Fruit fly (Drosophila melanogaster): ENCODE data around the gene pad.

pad gene

DNA sequence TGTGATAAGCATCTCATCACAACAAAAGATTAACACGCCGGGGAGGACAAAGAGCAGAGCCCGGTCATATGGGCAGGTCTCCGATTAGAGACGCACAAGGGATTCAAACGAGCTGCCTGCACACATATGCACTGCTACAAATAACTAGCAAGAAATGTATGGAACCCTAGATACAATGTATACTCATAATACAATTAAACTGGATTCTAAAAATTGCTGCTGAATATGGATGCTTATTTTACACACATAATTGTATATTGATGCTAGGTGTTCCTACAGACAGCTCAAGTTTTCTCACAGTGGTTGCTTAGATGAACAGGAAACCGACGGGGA is 5.1 kb upstream of the pad start (continued):
- TF ChIP-seq scrt (GFP tag; optimal IDR thresholded peaks at IDR 0.05) = no peak
- peak; percentile 53 for TF ChIP-seq CG2875 (GFP tag; optimal IDR thresholded peaks at IDR 0.05)
- TF ChIP-seq Kr (GFP tag; optimal IDR thresholded peaks at IDR 0.05) = peak; percentile 76
- peak; percentile 65 to 80 for TF ChIP-seq chif (GFP tag; optimal IDR thresholded peaks at IDR 0.05)
- TF ChIP-seq CG8765 (GFP tag; IDR thresholded peaks at IDR 0.05) = peak; percentile 79
- peak; percentile 40 for TF ChIP-seq CG12104 (GFP tag; optimal IDR thresholded peaks at IDR 0.05)
- TF ChIP-seq fru (optimal IDR thresholded peaks at IDR 0.05) = no peak
- peak; percentile 37 for TF ChIP-seq dmrt99B (tag; optimal IDR thresholded peaks at IDR 0.05)
- no peak for TF ChIP-seq fd64A (GFP tag; optimal IDR thresholded peaks at IDR 0.05)
- no peak for TF ChIP-seq lov (optimal IDR thresholded peaks at IDR 0.05)
- TF ChIP-seq lov (GFP tag; IDR thresholded peaks at IDR 0.05) = peak; percentile 46; the same call in 1 of the 3 replicates
- peak; percentile 74 for TF ChIP-seq CG2202 (tag; optimal IDR thresholded peaks at IDR 0.05)
- TF ChIP-seq Dip3 (GFP tag; optimal IDR thresholded peaks at IDR 0.05) = no peak
- TF ChIP-seq CG4730 (GFP tag; IDR thresholded peaks at IDR 0.05) = peak; percentile 28; the same call in 1 of the 2 replicates
- no peak for TF ChIP-seq CG11695 (GFP tag; IDR thresholded peaks at IDR 0.05)
- peak; percentile 87 for TF ChIP-seq CG4404 (GFP tag; IDR thresholded peaks at IDR 0.05)
- peak; percentile 55 for TF ChIP-seq CG9609 (GFP tag; optimal IDR thresholded peaks at IDR 0.05)
- no peak for TF ChIP-seq Meics (GFP tag; optimal IDR thresholded peaks at IDR 0.05)
- TF ChIP-seq ro (GFP tag; IDR thresholded peaks at IDR 0.05) = no peak
- no peak for TF ChIP-seq p53 (GFP tag; optimal IDR thresholded peaks at IDR 0.05)
- peak; percentile 74 for TF ChIP-seq Six4 (GFP tag; optimal IDR thresholded peaks at IDR 0.05)
- TF ChIP-seq onecut (GFP tag; IDR thresholded peaks at IDR 0.05) = no peak
- peak; percentile 35 for TF ChIP-seq CG18476 (GFP tag; optimal IDR thresholded peaks at IDR 0.05)
- TF ChIP-seq CG30431 (GFP tag; optimal IDR thresholded peaks at IDR 0.05) = peak; percentile 66
- TF ChIP-seq Oaz (GFP tag; IDR thresholded peaks at IDR 0.05) = no peak
- TF ChIP-seq CG6683 (GFP tag; optimal IDR thresholded peaks at IDR 0.05) = no peak
- TF ChIP-seq CG10147 (GFP tag; optimal IDR thresholded peaks at IDR 0.05) = no peak
- no peak for TF ChIP-seq CG15514 (GFP tag; optimal IDR thresholded peaks at IDR 0.05)
- no peak for TF ChIP-seq B-H2 (GFP tag; optimal IDR thresholded peaks at IDR 0.05)
- TF ChIP-seq Dref (GFP tag; IDR thresholded peaks at IDR 0.05) = no peak
- TF ChIP-seq stwl (tag; optimal IDR thresholded peaks at IDR 0.05) = peak; percentile 45
- no peak for TF ChIP-seq CG17912 (GFP tag; optimal IDR thresholded peaks at IDR 0.05)
- TF ChIP-seq ash1 (GFP tag; optimal IDR thresholded peaks at IDR 0.05) = no peak
- TF ChIP-seq CG11247 (GFP tag; IDR thresholded peaks at IDR 0.05) = no peak
- no peak for TF ChIP-seq her (GFP tag; optimal IDR thresholded peaks at IDR 0.05)
- TF ChIP-seq Awh (GFP tag; IDR thresholded peaks at IDR 0.05) = peak; percentile 36; the same call in 1 of the 2 replicates
- peak; percentile 13 for TF ChIP-seq CG17385 (GFP tag; optimal IDR thresholded peaks at IDR 0.05)
- peak; percentile 51 for TF ChIP-seq CG1233 (GFP tag; optimal IDR thresholded peaks at IDR 0.05)
- no peak for TF ChIP-seq hth (optimal IDR thresholded peaks at IDR 0.05)
- no peak for TF ChIP-seq sug (tag; optimal IDR thresholded peaks at IDR 0.05)
- no peak for TF ChIP-seq danr (GFP tag; IDR thresholded peaks at IDR 0.05)
- peak; percentile 33 for TF ChIP-seq Asciz (GFP tag; optimal IDR thresholded peaks at IDR 0.05)
- peak; percentile 70 for TF ChIP-seq pum (GFP tag; optimal IDR thresholded peaks at IDR 0.05)
- no peak for TF ChIP-seq slbo (GFP tag; IDR thresholded peaks at IDR 0.05)
- TF ChIP-seq fu2 (GFP tag; optimal IDR thresholded peaks at IDR 0.05) = no peak
- peak; percentile 16 for TF ChIP-seq tup (GFP tag; optimal IDR thresholded peaks at IDR 0.05)
- TF ChIP-seq CG10366 (GFP tag; IDR thresholded peaks at IDR 0.05) = peak; percentile 50
- no peak for TF ChIP-seq MBD-R2 (GFP tag; IDR thresholded peaks at IDR 0.05)
- TF ChIP-seq Lpt (GFP tag; optimal IDR thresholded peaks at IDR 0.05) = no peak
- TF ChIP-seq HmgZ (tag; optimal IDR thresholded peaks at IDR 0.05) = no peak
- peak; percentile 56 to 74 for TF ChIP-seq bsh (GFP tag; optimal IDR thresholded peaks at IDR 0.05)
- no peak for TF ChIP-seq CG12659 (GFP tag; optimal IDR thresholded peaks at IDR 0.05)
- no peak for TF ChIP-seq CG14050 (GFP tag; IDR thresholded peaks at IDR 0.05)
